Worm (Caenorhabditis elegans): ENCODE data around the gene sel-10.

sel-10 gene

ce11 chrV:13818824-13819408, at the start of gene sel-10 (continued):
- TF ChIP-seq F37D6.2 (tag; optimal IDR thresholded peaks at IDR 0.05), result peak; percentile 36
- TF ChIP-seq dmd-6 (GFP tag; IDR thresholded peaks at IDR 0.05), result peak; percentile 70
- TF ChIP-seq R02D3.7 (tag; optimal IDR thresholded peaks at IDR 0.05), result no peak
- no peak for TF ChIP-seq ztf-7 (tag; optimal IDR thresholded peaks at IDR 0.05)
- no peak for TF ChIP-seq spr-1 (tag; optimal IDR thresholded peaks at IDR 0.05)
- peak; percentile 71 for TF ChIP-seq php-3 (GFP tag; IDR thresholded peaks at IDR 0.05)
- TF ChIP-seq nhr-102 (tag; optimal IDR thresholded peaks at IDR 0.05), result no peak
- TF ChIP-seq dmd-9 (GFP tag; IDR thresholded peaks at IDR 0.05), result no peak
- TF ChIP-seq F49E8.2 (tag; optimal IDR thresholded peaks at IDR 0.05; ENCODE audit: borderline replicate concordance), result no peak
- TF ChIP-seq ceh-20 (GFP tag; IDR thresholded peaks at IDR 0.05), result no peak
- no peak for TF ChIP-seq ceh-28 (tag; optimal IDR thresholded peaks at IDR 0.05)
- 0 out of 2 replicates have a peak, but pooled peaks have one; percentile 59 for TF ChIP-seq hmg-1.1 (GFP tag; IDR thresholded peaks at IDR 0.05)
- peak; percentile 98 for TF ChIP-seq aha-1 (tag)
- no peak for TF ChIP-seq ces-1 (GFP tag; optimal IDR thresholded peaks at IDR 0.05)
- no peak for TF ChIP-seq skn-1 (tag; optimal IDR thresholded peaks at IDR 0.05)
- TF ChIP-seq D1046.2 (GFP tag; IDR thresholded peaks at IDR 0.05), result no peak
- no peak for TF ChIP-seq daf-19 (GFP tag; conservative IDR thresholded peaks at IDR 0.05)
- no peak for TF ChIP-seq nhr-77 (tag; optimal IDR thresholded peaks at IDR 0.05)
- no peak for TF ChIP-seq nhr-10 (tag; optimal IDR thresholded peaks at IDR 0.05)
- peak; percentile 57 for TF ChIP-seq mxl-3 (GFP tag; optimal IDR thresholded peaks at IDR 0.05)
- no peak for TF ChIP-seq madf-9 (GFP tag; conservative IDR thresholded peaks at IDR 0.05)
- TF ChIP-seq F26F4.8 (GFP tag; conservative IDR thresholded peaks at IDR 0.05), result no peak
- peak; percentile 67 for TF ChIP-seq T20F7.1 (GFP tag; optimal IDR thresholded peaks at IDR 0.05)

ce11 chrV:13771209-13771608, 48.0 kb upstream of the sel-10 start, which contains the start of gene F20G2.5:
Gene F20G2.5 (plus strand): TSS chrV:13771509.
- TF ChIP-seq nhr-6 (tag; optimal IDR thresholded peaks at IDR 0.05), result no peak
- TF ChIP-seq nhr-28 (tag; optimal IDR thresholded peaks at IDR 0.05), result peak; percentile 49

ce11 chrV:13775529-13775928, 43.6 kb upstream of the sel-10 start, which contains the start of gene F53C11.1:
Gene F53C11.1 (plus strand): TSS chrV:13775796.
- peak; percentile 19 for TF ChIP-seq nhr-28 (tag; optimal IDR thresholded peaks at IDR 0.05)
- TF ChIP-seq vab-7 (GFP tag; IDR thresholded peaks at IDR 0.05), result no peak
- peak; percentile 77 for TF ChIP-seq aha-1 (tag)
- TF ChIP-seq unc-62 (GFP tag; optimal IDR thresholded peaks at IDR 0.05 in 1 of 2), result peak in 1 of 2 experiments; percentile 19
- TF ChIP-seq unc-62 (tag; optimal IDR thresholded peaks at IDR 0.05), result no peak
- no peak for TF ChIP-seq nhr-6 (tag; optimal IDR thresholded peaks at IDR 0.05)
- TF ChIP-seq mdl-1 (tag; optimal IDR thresholded peaks at IDR 0.05), result no peak
- peak; percentile 34; the same call in 1 of the 2 replicates for TF ChIP-seq dmd-6 (GFP tag; IDR thresholded peaks at IDR 0.05)
- no peak for TF ChIP-seq lin-39 (tag; optimal IDR thresholded peaks at IDR 0.05)
- peak; percentile 7 for TF ChIP-seq pqm-1 (tag; optimal IDR thresholded peaks at IDR 0.05)
- no peak for TF ChIP-seq ceh-44 (GFP tag; IDR thresholded peaks at IDR 0.05)

- TF ChIP-seq lin-39 (tag; optimal IDR thresholded peaks at IDR 0.05) (no peak), unc-62 (GFP tag; optimal IDR thresholded peaks at IDR 0.05 in 1 of 2) (peak in 1 of 2 experiments; percentile 85), unc-62 (tag; optimal IDR thresholded peaks at IDR 0.05) (no peak), zip-2 (tag; optimal IDR thresholded peaks at IDR 0.05) (no peak), aly-2 (tag; optimal IDR thresholded peaks at IDR 0.05) (no peak), ceh-28 (tag; optimal IDR thresholded peaks at IDR 0.05) (no peak), daf-16 (GFP tag; optimal IDR thresholded peaks at IDR 0.05) (peak in 1 of 2 experiments; percentile 70), daf-16 (tag; optimal IDR thresholded peaks at IDR 0.05) (no peak), snpc-1.2 (GFP tag; IDR thresholded peaks at IDR 0.05) (no peak), sdz-12 (GFP tag; optimal IDR thresholded peaks at IDR 0.05) (no peak), D1046.2 (GFP tag; IDR thresholded peaks at IDR 0.05) (no peak), egl-43 (GFP tag; IDR thresholded peaks at IDR 0.05) (no peak), nhr-11 (tag; optimal IDR thresholded peaks at IDR 0.05) (no peak), lin-38 (GFP tag; IDR thresholded peaks at IDR 0.05) (no peak)
Measured at ce11 chrV:13777857-13778256, 41.3 kb upstream of the sel-10 start, which contains the start of gene F53C11.9. Gene F53C11.9 (plus strand): TSS chrV:13778015.
